Worm (Caenorhabditis elegans): ENCODE data around the gene ZK813.2.

ce11 chrX:3465785-3466184, 22.2 kb downstream of the ZK813.2 start, which contains the start of the genes ZK377.15 and sax-3:
- TF ChIP-seq sptf-1 (tag; optimal IDR thresholded peaks at IDR 0.05) (no peak), skn-1 (tag; optimal IDR thresholded peaks at IDR 0.05) (no peak), blmp-1 (tag; optimal IDR thresholded peaks at IDR 0.05) (no peak), nhr-28 (tag; optimal IDR thresholded peaks at IDR 0.05) (no peak), tbx-2 (tag; optimal IDR thresholded peaks at IDR 0.05) (no peak), snpc-4 (tag; optimal IDR thresholded peaks at IDR 0.05) (no peak), mdl-1 (tag; optimal IDR thresholded peaks at IDR 0.05) (no peak), fkh-4 (tag; optimal IDR thresholded peaks at IDR 0.05; ENCODE audit: borderline replicate concordance) (no peak), lin-13 (GFP tag; optimal IDR thresholded peaks at IDR 0.05) (no peak), egl-27 (tag; optimal IDR thresholded peaks at IDR 0.05) (no peak), zag-1 (tag; optimal IDR thresholded peaks at IDR 0.05) (no peak), nhr-77 (tag; optimal IDR thresholded peaks at IDR 0.05) (no peak), jun-1 (tag; optimal IDR thresholded peaks at IDR 0.05) (no peak)

Data from whole organism, L1 larva.